Worm (Caenorhabditis elegans) whole organism, L4/young adult: ENCODE results near the gene ZK470.14.

Experiments
- dao-5 ChIP-seq: sonication (generic microtip); optimal IDR thresholded peaks from 2 replicates; lab custom pipeline; 2016; ENCODE audit warnings: missing genotype, missing genetic modification characterization, moderate library complexity, missing compliant biosample characterization
- him-1 ChIP-seq: sonication (generic microtip); optimal IDR thresholded peaks from 2 replicates; lab custom pipeline; 2016; ENCODE audit warnings: missing genotype, missing genetic modification reagents, missing genetic modification characterization, missing compliant biosample characterization

DNA sequence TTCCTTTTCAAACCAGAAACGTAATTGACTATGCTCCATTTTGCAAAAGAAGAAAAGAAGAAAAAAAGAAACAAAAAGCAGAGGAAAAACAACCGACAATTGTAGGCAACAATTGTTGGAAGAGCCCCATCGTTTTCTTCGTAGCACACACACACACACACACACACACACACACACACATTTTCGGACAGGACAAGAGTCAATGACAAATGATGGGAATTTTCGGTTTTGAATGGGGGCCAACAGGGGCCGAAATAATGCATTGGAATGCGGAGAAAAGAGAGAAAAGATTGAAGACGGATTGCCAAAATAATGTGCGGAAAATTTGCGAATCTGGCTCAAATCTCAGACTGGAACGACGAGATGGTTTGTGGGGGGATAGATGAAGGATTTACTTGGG is 12.5 kb upstream of the ZK470.14 start:
- no peak for TF ChIP-seq him-1 (tag; lab: Kevin White, UChicago)
- no peak for TF ChIP-seq dao-5 (tag; lab: Kevin White, UChicago)
